Fruit fly (Drosophila melanogaster): ENCODE measurements around the gene CG34140.
A peak's percentile ranks its signal among the peaks of the same experiment; 100 is the strongest.

CG34140 gene

dm6 chr3L:199050-199745 lies 15.0 kb upstream of the CG34140 start (continued):
- TF ChIP-seq shn (GFP tag; optimal IDR thresholded peaks at IDR 0.05), result no peak
- no peak for TF ChIP-seq CG9437 (GFP tag; optimal IDR thresholded peaks at IDR 0.05)
- no peak for TF ChIP-seq CG5953 (GFP tag; IDR thresholded peaks at IDR 0.05)
- TF ChIP-seq Gug (GFP tag; IDR thresholded peaks at IDR 0.05), result peak; percentile 28; the same call in 1 of the 4 replicates
- peak; percentile 25 for TF ChIP-seq zfh2 (GFP tag; optimal IDR thresholded peaks at IDR 0.05)
- peak; percentile 42 for TF ChIP-seq Adf1 (GFP tag; IDR thresholded peaks at IDR 0.05)
- no peak for TF ChIP-seq fru (optimal IDR thresholded peaks at IDR 0.05)
- no peak for TF ChIP-seq twi (tag; optimal IDR thresholded peaks at IDR 0.05)
- no peak for TF ChIP-seq CG2712 (tag; optimal IDR thresholded peaks at IDR 0.05)
- peak; percentile 17; the same call in 1 of the 2 replicates for TF ChIP-seq CG4404 (GFP tag; IDR thresholded peaks at IDR 0.05)
- TF ChIP-seq tx (GFP tag; optimal IDR thresholded peaks at IDR 0.05), result peak; percentile 5
- no peak for TF ChIP-seq CG33557 (GFP tag; optimal IDR thresholded peaks at IDR 0.05)
- no peak for TF ChIP-seq CG6765 (GFP tag; optimal IDR thresholded peaks at IDR 0.05)
- TF ChIP-seq E2f2 (GFP tag; IDR thresholded peaks at IDR 0.05), result peak; percentile 33
- peak; percentile 31; the same call in 1 of the 2 replicates for TF ChIP-seq NFAT (GFP tag; IDR thresholded peaks at IDR 0.05)
- TF ChIP-seq HmgZ (tag; optimal IDR thresholded peaks at IDR 0.05), result peak; percentile 83
- TF ChIP-seq slbo (GFP tag; IDR thresholded peaks at IDR 0.05), result peak; percentile 62
- TF ChIP-seq Abd-B (GFP tag; optimal IDR thresholded peaks at IDR 0.05), result peak; percentile 82
- TF ChIP-seq hbn (GFP tag; IDR thresholded peaks at IDR 0.05; ENCODE audit: partially characterized antibody), result no peak
- TF ChIP-seq CG7745 (tag; optimal IDR thresholded peaks at IDR 0.05), result no peak
- TF ChIP-seq Jarid2 (GFP tag; optimal IDR thresholded peaks at IDR 0.05), result no peak
- TF ChIP-seq ranshi (GFP tag; IDR thresholded peaks at IDR 0.05), result no peak
- peak; percentile 53; the same call in 1 of the 3 replicates for TF ChIP-seq CG11456 (GFP tag; IDR thresholded peaks at IDR 0.05)
- TF ChIP-seq MBD-R2 (GFP tag; IDR thresholded peaks at IDR 0.05), result peak; percentile 89
- TF ChIP-seq mam (GFP tag; optimal IDR thresholded peaks at IDR 0.05), result peak; percentile 24
- peak; percentile 56 for TF ChIP-seq vvl (GFP tag; IDR thresholded peaks at IDR 0.05)
- TF ChIP-seq CHES-1-like (GFP tag; optimal IDR thresholded peaks at IDR 0.05), result peak; percentile 80
- TF ChIP-seq slou (GFP tag; optimal IDR thresholded peaks at IDR 0.05), result no peak
- TF ChIP-seq CG42726 (GFP tag; IDR thresholded peaks at IDR 0.05; ENCODE audit: partially characterized antibody), result peak; percentile 78; the same call in 1 of the 2 replicates
- TF ChIP-seq sisA (GFP tag; IDR thresholded peaks at IDR 0.05), result 0 out of 2 replicates have a peak, but pooled peaks have one; percentile 14
- TF ChIP-seq CG10431 (GFP tag; optimal IDR thresholded peaks at IDR 0.05), result peak; percentile 42
- no peak for TF ChIP-seq CG16863 (GFP tag; optimal IDR thresholded peaks at IDR 0.05)
- no peak for TF ChIP-seq CG7786 (GFP tag; optimal IDR thresholded peaks at IDR 0.05)
- peak; percentile 18 for TF ChIP-seq CG2875 (GFP tag; optimal IDR thresholded peaks at IDR 0.05)
- TF ChIP-seq bbx (GFP tag; IDR thresholded peaks at IDR 0.05; ENCODE audit: partially characterized antibody), result peak; percentile 60
- TF ChIP-seq inv (GFP tag; IDR thresholded peaks at IDR 0.05; ENCODE audit: partially characterized antibody), result peak; percentile 41; the same call in 1 of the 2 replicates
- TF ChIP-seq Oli (tag; optimal IDR thresholded peaks at IDR 0.05), result no peak
- TF ChIP-seq peb (GFP tag; IDR thresholded peaks at IDR 0.05), result no peak
- TF ChIP-seq knrl (GFP tag; IDR thresholded peaks at IDR 0.05; ENCODE audit: partially characterized antibody), result peak; percentile 42; the same call in 2 of the 3 replicates
- no peak for TF ChIP-seq Fer1 (GFP tag; optimal IDR thresholded peaks at IDR 0.05)
- no peak for TF ChIP-seq corto (GFP tag; optimal IDR thresholded peaks at IDR 0.05)
- TF ChIP-seq Nf-YC (tag; optimal IDR thresholded peaks at IDR 0.05), result no peak
- TF ChIP-seq wdn (GFP tag; IDR thresholded peaks at IDR 0.05), result peak; percentile 43; the same call in 1 of the 2 replicates
- TF ChIP-seq CG16813 (GFP tag; IDR thresholded peaks at IDR 0.05; ENCODE audit: partially characterized antibody), result peak; percentile 31; the same call in 2 of the 3 replicates
- peak; percentile 7 for TF ChIP-seq ac (GFP tag; optimal IDR thresholded peaks at IDR 0.05)
- peak; percentile 96 for TF ChIP-seq crol (GFP tag; IDR thresholded peaks at IDR 0.05)
- peak; percentile 78 for TF ChIP-seq CG32767 (GFP tag; IDR thresholded peaks at IDR 0.05)
- TF ChIP-seq HLH3B (GFP tag; IDR thresholded peaks at IDR 0.05), result peak; percentile 34; the same call in 1 of the 2 replicates
- peak; percentile 74 for TF ChIP-seq MESR4 (GFP tag; optimal IDR thresholded peaks at IDR 0.05)
- TF ChIP-seq lmd (GFP tag; IDR thresholded peaks at IDR 0.05), result no peak

All from whole organism, embryonic.